Worm (Caenorhabditis elegans) whole organism, L4/young adult: ENCODE measurements around the gene R74.2.
A peak's percentile ranks its signal among the peaks of the same experiment; 100 is the strongest.

ENCODE experiments used
- W03F9.2 ChIP-seq: fragments of 150-350 bp; optimal IDR thresholded peaks from 2 replicates; lab custom pipeline; 2014; ENCODE audit warnings: missing biosample characterization, missing genetic modification characterization
- dao-5 ChIP-seq: sonication (generic microtip); optimal IDR thresholded peaks from 2 replicates; lab custom pipeline; 2016; ENCODE audit warnings: missing genotype, missing genetic modification characterization, moderate library complexity, missing compliant biosample characterization
- him-1 ChIP-seq: sonication (generic microtip); optimal IDR thresholded peaks from 2 replicates; lab custom pipeline; 2016; ENCODE audit warnings: missing genotype, missing genetic modification reagents, missing genetic modification characterization, missing compliant biosample characterization

Gene R74.2

ce11 chrIII:4231372-4231771 is 43.4 kb downstream of the R74.2 start:
- no peak for TF ChIP-seq him-1 (tag; lab: Kevin White, UChicago)
- TF ChIP-seq dao-5: no peak
- no peak for TF ChIP-seq W03F9.2 (tag; lab: Kevin White, UChicago)

- no peak for TF ChIP-seq W03F9.2 (tag; lab: Kevin White, UChicago)
- TF ChIP-seq him-1 (tag; lab: Kevin White, UChicago): no peak
- TF ChIP-seq dao-5: no peak
These were observed 44.9 kb downstream of the R74.2 start, which contains the start of gene nhr-20 for ce11 chrIII:4232811-4233269. Gene nhr-20, minus strand, starts transcription at chrIII:4233219.

DNA sequence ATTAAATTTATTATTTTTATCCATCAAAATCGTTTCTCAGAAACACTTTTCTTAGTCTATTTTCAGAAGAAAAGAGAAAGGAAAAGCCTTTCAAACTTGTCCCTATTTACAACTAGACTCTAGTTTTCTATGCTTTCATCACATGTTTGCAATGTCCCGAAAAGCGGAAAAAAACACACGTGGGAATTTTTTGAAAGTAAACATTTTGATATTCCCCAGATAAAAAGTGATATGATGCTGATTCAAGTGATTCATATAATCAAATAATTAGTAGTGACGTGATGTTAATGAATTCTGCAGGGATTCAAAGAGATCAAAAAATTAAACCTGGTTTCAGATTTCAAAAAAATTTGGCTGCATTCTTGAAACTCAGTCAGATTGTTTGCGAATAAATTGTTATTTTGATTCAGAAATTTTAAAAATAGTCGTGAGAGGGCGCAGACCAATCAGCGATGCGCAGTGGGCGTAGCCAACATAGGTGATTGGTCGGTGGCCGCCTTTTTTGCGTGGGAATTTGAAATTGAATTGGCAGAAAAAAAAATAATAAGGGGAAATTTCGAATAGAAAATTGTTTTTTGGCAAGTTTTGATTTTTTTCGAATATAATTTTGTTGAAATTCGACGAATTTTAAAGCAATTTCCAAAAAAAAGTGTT is 46.8 kb downstream of the R74.2 start:
- no peak for TF ChIP-seq W03F9.2 (tag; lab: Kevin White, UChicago)
- TF ChIP-seq dao-5: no peak
- no peak for TF ChIP-seq him-1 (tag; lab: Kevin White, UChicago)

ce11 chrIII:4236178-4236577 is 48.2 kb downstream of the R74.2 start:
- no peak for TF ChIP-seq W03F9.2 (tag; lab: Kevin White, UChicago)
- no peak for TF ChIP-seq him-1 (tag; lab: Kevin White, UChicago)

DNA sequence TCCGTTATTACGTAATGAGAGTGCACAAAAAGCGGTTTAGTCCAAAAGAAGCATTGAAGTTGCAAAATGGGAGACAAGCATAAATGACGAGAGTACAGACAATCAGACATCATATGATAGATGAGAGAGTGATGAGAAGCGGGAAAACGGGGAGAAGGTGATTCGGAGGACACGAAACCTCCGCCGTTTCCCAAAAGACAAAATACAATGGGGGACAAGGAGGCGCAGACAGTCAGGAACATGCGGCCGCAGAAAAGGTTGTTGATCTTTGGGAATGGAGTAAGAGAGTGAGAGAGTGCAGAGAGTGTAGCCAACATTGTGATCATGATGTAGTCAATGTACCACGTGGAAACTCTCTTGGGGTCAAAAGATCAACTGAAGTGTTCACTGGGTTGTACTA is 49.7 kb downstream of the R74.2 start:
- TF ChIP-seq W03F9.2 (tag; lab: Kevin White, UChicago) (peak; percentile 68), dao-5 (no peak), him-1 (tag; lab: Kevin White, UChicago) (peak; percentile 31)
